Worm (Caenorhabditis elegans) whole organism, dauer: Measurements from ENCODE around the gene C06A8.8.

Experiments
- unc-62 ChIP-seq: sonication (generic microtip); optimal IDR thresholded peaks from 2 replicates; lab custom pipeline; 2017; ENCODE audit warnings: missing biosample characterization, missing genetic modification reagents, missing genetic modification characterization

The C06A8.8 gene

DNA sequence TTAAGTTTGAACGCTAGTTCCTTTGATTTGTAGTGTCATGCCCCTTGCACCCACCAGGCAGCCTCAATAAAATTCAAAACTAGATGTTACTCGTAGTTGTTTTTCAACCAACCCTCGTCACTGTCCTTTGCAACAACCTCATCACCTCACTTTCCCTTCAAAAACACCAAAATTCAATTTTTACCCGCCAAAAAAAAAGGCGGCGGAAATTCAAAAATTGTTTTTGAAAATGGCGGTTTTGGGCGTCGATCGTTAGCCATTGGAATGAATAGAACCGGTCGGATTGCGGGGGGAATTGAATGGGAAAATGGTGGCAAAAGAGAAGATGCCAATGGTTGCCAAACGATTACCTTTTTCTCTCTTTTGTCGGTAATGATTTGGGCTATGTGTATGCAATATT lies 34.2 kb upstream of the C06A8.8 start:
- no peak for TF ChIP-seq unc-62 (GFP tag; lab: Kevin White, UChicago)

ce11 chrII:7803174-7803573 lies 31.4 kb upstream of the C06A8.8 start:
- TF ChIP-seq unc-62 (GFP tag; lab: Kevin White, UChicago) = no peak

DNA sequence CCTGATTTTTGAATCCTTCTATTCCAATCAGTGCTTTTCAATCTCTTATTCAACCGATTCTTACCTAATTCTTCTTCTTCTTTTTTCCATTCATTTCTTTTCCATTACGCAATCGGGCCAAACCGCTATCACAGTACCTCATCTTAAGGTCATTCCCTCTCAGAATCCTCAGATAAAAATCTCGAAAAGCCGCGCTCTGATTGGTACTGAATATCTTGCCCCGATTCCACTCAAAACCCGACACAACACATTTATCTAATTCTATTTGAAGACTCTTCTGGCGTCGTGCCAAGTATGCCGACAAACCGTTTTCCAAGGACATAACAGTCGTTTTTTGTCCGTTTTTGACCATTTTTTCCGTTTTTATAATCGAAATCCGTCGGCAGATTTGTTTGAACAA lies 30.1 kb upstream of the C06A8.8 start:
- no peak for TF ChIP-seq unc-62 (GFP tag; lab: Kevin White, UChicago)

ce11 chrII:7801255-7801654 lies 29.4 kb upstream of the C06A8.8 start:
- TF ChIP-seq unc-62 (GFP tag; lab: Kevin White, UChicago) = no peak

DNA sequence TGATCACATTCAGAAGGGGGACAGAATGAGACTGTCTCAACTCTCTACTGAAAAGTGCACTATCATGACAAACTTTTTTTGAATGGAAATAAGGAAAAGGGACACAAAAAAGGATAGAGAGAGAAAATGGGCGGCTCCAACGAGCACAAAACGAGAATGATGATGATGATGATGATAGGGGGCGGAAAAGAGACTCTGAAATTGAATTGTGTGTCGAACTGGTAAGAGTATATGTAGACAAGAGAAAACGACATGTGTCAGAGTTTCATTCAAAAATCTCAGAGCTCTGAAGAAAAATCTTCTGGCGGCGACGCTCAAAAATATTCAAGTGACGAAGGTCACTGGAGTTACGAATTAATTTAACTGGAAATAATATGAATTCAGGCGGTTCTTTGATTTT lies 23.5 kb upstream of the C06A8.8 start:
- TF ChIP-seq unc-62 (GFP tag; lab: Kevin White, UChicago) = no peak

- no peak for TF ChIP-seq unc-62 (GFP tag; lab: Kevin White, UChicago)
These were observed 22.4 kb upstream of the C06A8.8 start, which contains the start of gene glr-4 for ce11 chrII:7794222-7794621. Gene glr-4, minus strand, starts transcription at chrII:7794322.

- no peak for TF ChIP-seq unc-62 (GFP tag; lab: Kevin White, UChicago)
These were observed 20.7 kb upstream of the C06A8.8 start for ce11 chrII:7792514-7792913.

DNA sequence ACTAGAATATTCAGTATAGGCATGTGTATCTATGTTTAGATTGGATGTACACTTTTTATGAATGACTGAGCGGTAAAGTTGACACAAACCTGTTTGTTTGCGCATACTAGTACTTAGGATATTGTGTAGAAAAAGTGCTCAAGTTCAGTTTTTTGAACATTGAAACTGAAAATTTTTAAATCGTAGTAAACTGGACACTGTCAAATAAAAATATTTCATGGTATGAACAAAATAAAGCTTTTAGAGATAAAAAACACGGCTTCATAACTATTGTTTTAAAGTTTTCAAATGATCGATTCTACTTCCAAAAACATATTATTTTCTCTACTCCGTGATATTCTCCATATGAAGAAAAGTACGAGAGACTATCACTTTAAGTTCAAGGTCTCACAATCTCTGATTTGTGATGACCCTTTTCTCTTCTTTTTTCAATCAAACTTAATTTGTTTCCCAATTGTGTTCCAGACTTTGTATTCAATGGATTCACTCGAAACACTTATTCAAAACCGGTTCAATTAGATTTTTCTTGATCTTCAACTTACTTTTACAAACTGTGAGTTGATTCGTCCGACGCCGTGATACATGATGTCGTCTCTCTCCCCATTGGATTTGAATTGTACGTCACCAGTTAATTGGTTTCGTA lies 19.7 kb upstream of the C06A8.8 start:
- no peak for TF ChIP-seq unc-62 (GFP tag; lab: Kevin White, UChicago)

DNA sequence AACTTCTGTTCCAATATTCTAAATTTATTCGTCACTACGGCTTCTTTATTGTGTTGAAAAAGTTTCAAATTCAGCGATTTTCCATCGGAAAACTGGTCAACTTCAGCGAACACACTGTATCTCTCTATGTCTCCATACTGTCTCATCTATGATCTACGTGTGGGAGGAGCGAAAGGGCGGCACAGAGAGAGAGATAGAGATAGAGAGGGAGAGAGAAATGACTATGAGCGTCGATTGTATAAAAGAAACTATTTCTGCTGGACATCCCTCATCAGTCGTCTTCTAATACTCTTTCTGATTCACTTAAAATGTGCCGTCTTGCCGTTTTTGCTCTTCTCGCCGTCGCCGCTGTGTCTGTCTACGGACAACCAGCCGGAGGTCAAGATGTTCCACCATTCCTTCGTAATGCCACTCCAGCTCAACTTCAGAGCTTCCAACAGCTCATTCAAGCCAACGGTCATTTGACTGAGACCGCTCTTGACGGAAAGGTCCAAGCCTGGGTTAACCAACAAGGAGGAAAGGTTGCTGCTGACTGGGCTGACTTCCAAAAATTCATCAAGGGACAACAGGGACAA lies 18.6 kb upstream of the C06A8.8 start, which contains the start of gene srlf-1:
TSS of gene srlf-1 (plus strand) at position 268 of the 575 bp plus-strand sequence.
- no peak for TF ChIP-seq unc-62 (GFP tag; lab: Kevin White, UChicago)

DNA sequence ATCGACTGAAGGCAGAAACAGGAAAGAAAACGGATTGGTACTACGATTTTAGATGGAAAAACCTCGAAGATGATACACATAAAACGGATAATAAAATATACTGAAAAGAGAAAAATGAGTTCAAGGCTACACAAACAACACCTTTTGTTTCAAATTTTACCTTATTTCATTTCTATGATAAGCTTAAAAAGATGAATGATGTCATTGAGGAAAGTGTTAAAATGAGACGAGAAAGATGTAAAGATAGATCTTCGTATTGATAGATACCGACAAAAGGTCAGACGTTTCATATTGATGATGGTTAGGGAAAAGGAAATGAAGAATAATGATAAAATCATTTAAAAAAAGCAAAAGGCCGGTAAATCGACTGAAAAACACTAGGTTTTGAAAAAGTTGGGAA lies 17.8 kb upstream of the C06A8.8 start:
- no peak for TF ChIP-seq unc-62 (GFP tag; lab: Kevin White, UChicago)

ce11 chrII:7783467-7783959 lies 11.7 kb upstream of the C06A8.8 start, which contains the start of gene skr-17:
Gene skr-17, plus strand, starts transcription at chrII:7783517.
- no peak for TF ChIP-seq unc-62 (GFP tag; lab: Kevin White, UChicago)

- no peak for TF ChIP-seq unc-62 (GFP tag; lab: Kevin White, UChicago)
These were observed 9.3 kb upstream of the C06A8.8 start, which contains the start of the genes snpc-1.1 and spdl-1 for ce11 chrII:7781102-7781616. Gene snpc-1.1, minus strand, starts transcription at chrII:7781301. Gene spdl-1, plus strand, starts transcription at chrII:7781566.

- no peak for TF ChIP-seq unc-62 (GFP tag; lab: Kevin White, UChicago)
These were observed 6.5 kb upstream of the C06A8.8 start for ce11 chrII:7778273-7778672.

ce11 chrII:7777320-7777978 lies 5.6 kb upstream of the C06A8.8 start, which contains the start of gene mthf-1:
Gene mthf-1, minus strand, starts transcription at chrII:7777823.
- no peak for TF ChIP-seq unc-62 (GFP tag; lab: Kevin White, UChicago)

ce11 chrII:7776715-7777114 lies 4.9 kb upstream of the C06A8.8 start:
- no peak for TF ChIP-seq unc-62 (GFP tag; lab: Kevin White, UChicago)

DNA sequence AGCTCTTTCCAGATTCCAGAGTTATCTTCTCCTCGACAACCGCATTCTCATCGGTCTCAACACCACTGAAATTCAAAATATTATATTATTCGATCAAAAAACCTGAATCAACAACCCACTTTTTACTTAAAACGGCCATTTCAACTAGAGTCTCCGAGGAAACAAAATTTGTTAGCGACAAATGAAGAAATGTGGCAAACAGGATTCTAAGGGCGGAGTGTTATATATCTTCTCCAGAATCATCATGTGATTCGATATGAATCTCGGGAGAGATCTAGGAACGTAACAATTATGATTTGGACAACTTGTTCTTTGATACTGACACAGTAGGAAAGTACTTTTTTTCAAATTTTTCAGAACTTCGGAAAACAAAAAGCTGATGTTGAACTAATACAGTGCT lies 4.4 kb upstream of the C06A8.8 start:
- TF ChIP-seq unc-62 (GFP tag; lab: Kevin White, UChicago) = no peak
